Worm (Caenorhabditis elegans) whole organism, L3 larva: ENCODE results near the gene M02F4.2.

Source experiments
- R02D3.7 ChIP-seq: fragments of 150-350 bp; optimal IDR thresholded peaks from 2 replicates; lab custom pipeline; 2014; ENCODE audit warnings: missing biosample characterization, missing genetic modification characterization
- ZK546.5 ChIP-seq: sonication (generic microtip); optimal IDR thresholded peaks from 2 replicates; lab custom pipeline; 2017; ENCODE audit warnings: missing biosample characterization, missing genetic modification characterization
- aly-2 ChIP-seq: fragments of 150-350 bp; optimal IDR thresholded peaks from 2 replicates; lab custom pipeline; 2014; ENCODE audit warnings: missing biosample characterization, missing genetic modification characterization
- ama-1 ChIP-seq: fragments of 150-350 bp; optimal IDR thresholded peaks from 2 replicates; lab custom pipeline; 2018
- ceh-16 ChIP-seq: sonication (generic microtip); optimal IDR thresholded peaks from 2 replicates; lab custom pipeline; 2017; ENCODE audit warnings: missing biosample characterization, missing genetic modification characterization
- ceh-28 ChIP-seq: fragments of 150-350 bp; optimal IDR thresholded peaks from 2 replicates; lab custom pipeline; 2014; ENCODE audit warnings: missing biosample characterization, missing genetic modification reagents, missing genetic modification characterization
- ceh-82 ChIP-seq: fragments of 150-350 bp; optimal IDR thresholded peaks from 2 replicates; lab custom pipeline; 2014; ENCODE audit warnings: missing biosample characterization, missing genetic modification characterization
- ceh-9 ChIP-seq: sonication (generic microtip); optimal IDR thresholded peaks from 2 replicates; lab custom pipeline; 2018; ENCODE audit warnings: missing biosample characterization, missing genetic modification characterization
- daf-12 ChIP-seq: fragments of 150-350 bp; optimal IDR thresholded peaks from 2 replicates; lab custom pipeline; 2014; ENCODE audit warnings: missing biosample characterization, missing genetic modification reagents, missing genetic modification characterization
- egl-27 ChIP-seq: sonication (generic microtip); optimal IDR thresholded peaks from 4 replicates; lab custom pipeline; 2017; ENCODE audit warnings: missing biosample characterization, missing genetic modification reagents, missing genetic modification characterization
- egl-5 ChIP-seq: fragments of 150-350 bp; optimal IDR thresholded peaks from 2 replicates; lab custom pipeline; 2017; ENCODE audit warnings: missing biosample characterization, missing genetic modification reagents, missing genetic modification characterization, inconsistent platforms
- elt-1 ChIP-seq: fragments of 150-350 bp; optimal IDR thresholded peaks from 2 replicates; lab custom pipeline; 2014; ENCODE audit warnings: missing biosample characterization, missing genetic modification characterization
- elt-2 ChIP-seq: sonication (generic microtip); optimal IDR thresholded peaks from 2 replicates; lab custom pipeline; 2016; ENCODE audit warnings: missing genetic modification reagents, mild to moderate bottlenecking, missing genetic modification characterization, missing compliant biosample characterization
- elt-3 ChIP-seq, 3 experiments: fragments of 150-350 bp in 1 of 3; sonication (generic microtip) in 2 of 3; optimal IDR thresholded peaks; 2 replicates in 2 of 3; 4 replicates in 1 of 3; lab custom pipeline; 2014 to 2017; ENCODE audit warnings: missing biosample characterization in 3 of 3, missing genetic modification characterization in 3 of 3
- eor-1 ChIP-seq, 2 experiments: fragments of 150-350 bp; optimal IDR thresholded peaks; 2 replicates each; lab custom pipeline; 2014 to 2018; ENCODE audit warnings: missing biosample characterization in 2 of 2, missing genetic modification characterization in 2 of 2
- fkh-10 ChIP-seq: sonication (generic microtip); optimal IDR thresholded peaks from 2 replicates; lab custom pipeline; 2017; ENCODE audit warnings: missing biosample characterization, missing genetic modification reagents, missing genetic modification characterization
- fos-1 ChIP-seq: fragments of 150-350 bp; optimal IDR thresholded peaks from 2 replicates; lab custom pipeline; 2014; ENCODE audit warnings: missing biosample characterization, missing genetic modification characterization
- hmg-11 ChIP-seq: sonication (generic microtip); optimal IDR thresholded peaks from 2 replicates; lab custom pipeline; 2016; ENCODE audit warnings: missing genetic modification characterization, missing compliant biosample characterization
- jun-1 ChIP-seq: fragments of 150-350 bp; optimal IDR thresholded peaks from 2 replicates; lab custom pipeline; 2014; ENCODE audit warnings: missing biosample characterization, missing genetic modification reagents, missing genetic modification characterization
- lin-15B ChIP-seq: fragments of 150-350 bp; optimal IDR thresholded peaks from 2 replicates; lab custom pipeline; 2014; ENCODE audit warnings: missing biosample characterization, missing genetic modification characterization
- lsy-12 ChIP-seq: sonication (generic microtip); optimal IDR thresholded peaks from 2 replicates; lab custom pipeline; 2016; ENCODE audit warnings: mild to moderate bottlenecking, missing genetic modification characterization, missing compliant biosample characterization
- mdl-1 ChIP-seq: fragments of 150-350 bp; optimal IDR thresholded peaks from 2 replicates; lab custom pipeline; 2014; ENCODE audit warnings: missing biosample characterization, missing genetic modification characterization
- mml-1 ChIP-seq: fragments of 150-350 bp; sonication (generic microtip); optimal IDR thresholded peaks from 3 replicates; lab custom pipeline; 2014; ENCODE audit warnings: missing biosample characterization, missing genetic modification characterization
- nfya-1 ChIP-seq: sonication (generic microtip); optimal IDR thresholded peaks from 2 replicates; lab custom pipeline; 2017; ENCODE audit warnings: missing genetic modification characterization, mild to moderate bottlenecking, missing compliant biosample characterization, antibody characterized with exemption, moderate library complexity; ENCODE audit not compliant: insufficient read depth
- nhr-11 ChIP-seq: fragments of 150-350 bp; optimal IDR thresholded peaks from 2 replicates; lab custom pipeline; 2014; ENCODE audit warnings: missing biosample characterization, missing genetic modification characterization
- nhr-12 ChIP-seq: fragments of 150-350 bp; optimal IDR thresholded peaks from 2 replicates; lab custom pipeline; 2014; ENCODE audit warnings: missing biosample characterization, missing genetic modification characterization
- nhr-23 ChIP-seq: fragments of 150-350 bp; optimal IDR thresholded peaks from 2 replicates; lab custom pipeline; 2014; ENCODE audit warnings: missing biosample characterization, missing genetic modification reagents, missing genetic modification characterization
- nhr-237 ChIP-seq: fragments of 150-350 bp; optimal IDR thresholded peaks from 2 replicates; lab custom pipeline; 2014; ENCODE audit warnings: missing biosample characterization, missing genetic modification characterization
- nhr-25 ChIP-seq: sonication (generic microtip); optimal IDR thresholded peaks from 2 replicates; lab custom pipeline; 2017; ENCODE audit warnings: missing biosample characterization, missing genetic modification characterization
- nhr-28 ChIP-seq: fragments of 150-350 bp; optimal IDR thresholded peaks from 2 replicates; lab custom pipeline; 2014; ENCODE audit warnings: missing biosample characterization, missing genetic modification characterization
- nhr-43 ChIP-seq: sonication (generic microtip); optimal IDR thresholded peaks from 2 replicates; lab custom pipeline; 2016; ENCODE audit warnings: mild to moderate bottlenecking, missing genetic modification characterization, missing compliant biosample characterization; ENCODE audit not compliant: poor library complexity, severe bottlenecking
- nhr-67 ChIP-seq: fragments of 150-350 bp; optimal IDR thresholded peaks from 2 replicates; lab custom pipeline; 2014; ENCODE audit warnings: missing biosample characterization, missing genetic modification characterization
- nhr-77 ChIP-seq: fragments of 150-350 bp; optimal IDR thresholded peaks from 2 replicates; lab custom pipeline; 2014; ENCODE audit warnings: missing biosample characterization, missing genetic modification characterization
- pha-4 ChIP-seq: fragments of 150-350 bp; optimal IDR thresholded peaks from 2 replicates; lab custom pipeline; 2014; ENCODE audit warnings: missing biosample characterization, missing genetic modification reagents, missing genetic modification characterization
- sea-2 ChIP-seq: fragments of 150-350 bp; sonication (generic microtip); optimal IDR thresholded peaks from 4 replicates; lab custom pipeline; 2014; ENCODE audit warnings: missing biosample characterization, missing genetic modification reagents, missing genetic modification characterization
- tbx-2 ChIP-seq: sonication (generic microtip); optimal IDR thresholded peaks from 2 replicates; lab custom pipeline; 2016; ENCODE audit warnings: mild to moderate bottlenecking, missing genetic modification characterization, missing compliant biosample characterization
- unc-62 ChIP-seq: fragments of 150-350 bp; sonication (generic microtip); optimal IDR thresholded peaks from 4 replicates; lab custom pipeline; 2014; ENCODE audit warnings: missing biosample characterization, missing genetic modification reagents, missing genetic modification characterization
- zag-1 ChIP-seq: fragments of 150-350 bp; optimal IDR thresholded peaks from 2 replicates; lab custom pipeline; 2014; ENCODE audit warnings: missing biosample characterization, missing genetic modification characterization

The M02F4.2 gene

DNA sequence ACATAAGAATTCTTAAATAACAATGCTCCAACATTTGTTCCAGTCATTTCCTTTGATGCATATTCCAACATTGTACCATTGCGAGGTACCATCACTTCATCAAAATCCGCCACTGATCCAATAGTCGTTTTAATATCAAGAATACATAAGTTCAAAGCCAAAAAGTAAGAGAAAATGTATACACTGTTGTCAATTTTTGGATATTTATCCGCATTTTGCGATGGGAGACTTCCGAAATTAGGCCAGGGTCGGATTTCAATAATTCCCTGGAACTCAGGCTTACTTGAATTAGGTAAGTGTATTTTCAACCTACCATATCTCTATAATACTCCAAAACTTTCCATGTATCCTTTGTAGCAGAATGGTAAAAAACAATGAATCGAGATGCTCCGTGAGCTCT lies at the start of gene M02F4.2:
Gene M02F4.2, minus strand, starts transcription at position 101 of the 400 bp plus-strand sequence.
- TF ChIP-seq elt-1 (tag; lab: Kevin White, UChicago) = no peak
- TF ChIP-seq elt-3 (tag; optimal IDR thresholded peaks at IDR 0.05; lab: Kevin White, UChicago) = no peak
- TF ChIP-seq ama-1 = no peak
- TF ChIP-seq nhr-237 (tag; lab: Kevin White, UChicago) = no peak
- TF ChIP-seq zag-1 (tag; lab: Kevin White, UChicago) = no peak
- no peak for TF ChIP-seq lin-15B (tag; lab: Kevin White, UChicago)
- no peak for TF ChIP-seq ceh-16
- no peak for TF ChIP-seq eor-1 (tag; optimal IDR thresholded peaks at IDR 0.05; lab: Kevin White, UChicago)
- no peak for TF ChIP-seq sea-2 (GFP tag; lab: Kevin White, UChicago)

DNA sequence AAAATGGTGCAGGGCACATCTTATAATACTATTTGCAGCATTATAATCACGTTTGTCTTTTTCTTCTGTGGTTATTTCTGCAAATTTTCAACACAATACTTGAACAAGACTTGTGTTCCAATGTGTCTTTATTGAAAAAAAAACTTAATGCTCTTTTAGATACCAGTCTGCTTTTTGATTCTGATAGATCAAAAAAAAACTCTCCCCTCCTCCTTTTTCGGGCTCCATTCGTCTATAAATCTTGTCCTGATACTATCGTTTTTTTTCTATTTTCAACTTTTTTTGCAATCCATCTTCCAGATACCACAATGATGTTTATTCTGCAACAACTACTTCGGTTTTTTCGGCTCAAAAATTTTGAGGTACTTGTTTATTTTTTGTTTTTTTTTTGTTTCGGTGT lies 46.7 kb upstream of the M02F4.2 start, which contains the start of gene twk-16:
Gene twk-16, plus strand, starts transcription at position 301 of the 400 bp plus-strand sequence.
- no peak for TF ChIP-seq mdl-1 (tag; lab: Kevin White, UChicago)
- TF ChIP-seq lin-15B (tag; lab: Kevin White, UChicago) = no peak
- TF ChIP-seq eor-1 (tag; optimal IDR thresholded peaks at IDR 0.05; lab: Kevin White, UChicago) = no peak
- no peak for TF ChIP-seq egl-5 (tag; lab: Kevin White, UChicago)
- TF ChIP-seq fkh-10 = no peak
- TF ChIP-seq ceh-82 (tag; lab: Kevin White, UChicago) = no peak
- TF ChIP-seq mml-1 = no peak
- TF ChIP-seq ZK546.5 (tag; lab: Kevin White, UChicago) = no peak
- no peak for TF ChIP-seq zag-1 (tag; lab: Kevin White, UChicago)
- no peak for TF ChIP-seq aly-2
- TF ChIP-seq jun-1 (tag; lab: Kevin White, UChicago) = no peak
- TF ChIP-seq nhr-28 (tag; lab: Kevin White, UChicago) = no peak
- no peak for TF ChIP-seq fos-1 (tag; lab: Kevin White, UChicago)
- no peak for TF ChIP-seq nhr-77 (tag; lab: Kevin White, UChicago)
- no peak for TF ChIP-seq egl-27
- no peak for TF ChIP-seq nhr-11 (tag; lab: Kevin White, UChicago)
- no peak for TF ChIP-seq unc-62 (GFP tag; lab: Kevin White, UChicago)
- no peak for TF ChIP-seq hmg-11 (tag; lab: Kevin White, UChicago)
- TF ChIP-seq ceh-9 (tag; lab: Kevin White, UChicago) = no peak
- no peak for TF ChIP-seq elt-3 (tag; optimal IDR thresholded peaks at IDR 0.05; lab: Kevin White, UChicago)
- TF ChIP-seq, all 47 proteins: peak for 0

DNA sequence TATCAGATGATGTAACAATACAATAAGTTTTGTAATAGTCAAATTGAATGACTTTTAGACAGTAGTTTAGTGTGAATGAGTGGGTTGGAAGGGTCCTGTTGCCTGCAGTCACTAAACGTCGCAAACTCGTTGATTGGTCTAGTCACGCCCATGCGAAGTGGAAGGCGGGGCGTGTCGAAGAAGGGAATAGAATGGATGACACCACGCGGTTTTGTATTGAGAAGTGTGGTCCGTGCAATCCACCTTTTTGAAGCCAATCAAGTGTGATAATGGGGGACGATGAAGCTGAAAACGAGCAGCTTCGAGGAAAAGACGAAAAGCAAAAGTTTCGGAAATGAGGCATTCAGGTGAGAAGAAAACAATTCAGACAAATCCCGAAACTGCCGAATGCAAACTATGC lies 36.2 kb upstream of the M02F4.2 start, which contains the start of gene ceh-31:
Gene ceh-31, minus strand, starts transcription at position 101 of the 400 bp plus-strand sequence.
- no peak for TF ChIP-seq unc-62 (GFP tag; lab: Kevin White, UChicago)
- no peak for TF ChIP-seq egl-5 (tag; lab: Kevin White, UChicago)
- no peak for TF ChIP-seq ZK546.5 (tag; lab: Kevin White, UChicago)
- TF ChIP-seq lsy-12 (tag; lab: Kevin White, UChicago) = no peak
- TF ChIP-seq nhr-11 (tag; lab: Kevin White, UChicago) = no peak
- TF ChIP-seq sea-2 (GFP tag; lab: Kevin White, UChicago) = no peak
- no peak for TF ChIP-seq lin-15B (tag; lab: Kevin White, UChicago)
- no peak for TF ChIP-seq nhr-77 (tag; lab: Kevin White, UChicago)
- no peak for TF ChIP-seq elt-2 (tag; lab: Kevin White, UChicago)
- TF ChIP-seq egl-27 = no peak
- TF ChIP-seq pha-4 (tag; lab: Kevin White, UChicago) = no peak
- TF ChIP-seq daf-12 (tag; lab: Kevin White, UChicago) = no peak
- no peak for TF ChIP-seq nhr-43
- TF ChIP-seq nhr-23 (tag; lab: Kevin White, UChicago) = no peak
- no peak for TF ChIP-seq nhr-12 (tag; lab: Kevin White, UChicago)
- TF ChIP-seq hmg-11 (tag; lab: Kevin White, UChicago) = no peak
- no peak for TF ChIP-seq ceh-28 (tag; lab: Kevin White, UChicago)

DNA sequence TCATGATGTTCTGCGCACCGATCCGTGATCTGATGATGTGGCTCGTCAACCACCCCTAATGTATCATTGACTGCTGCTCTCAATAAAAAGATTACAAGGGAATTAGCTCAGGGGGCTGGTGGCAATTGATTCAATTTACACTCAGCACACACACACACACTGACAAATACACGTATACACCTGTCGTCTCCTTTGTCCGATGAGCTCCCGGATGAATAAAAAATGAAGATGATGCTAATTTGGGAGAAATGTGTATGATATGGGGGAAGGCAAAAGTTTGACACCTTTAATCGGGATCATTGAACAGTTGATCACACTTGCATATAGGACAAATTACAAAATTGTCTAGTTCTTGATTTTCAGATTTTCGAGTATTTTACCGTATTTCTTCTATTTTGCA lies 32.9 kb upstream of the M02F4.2 start:
- TF ChIP-seq mml-1 (no peak), nhr-237 (tag; lab: Kevin White, UChicago) (no peak), fos-1 (tag; lab: Kevin White, UChicago) (no peak), nhr-67 (tag; lab: Kevin White, UChicago) (no peak), sea-2 (GFP tag; lab: Kevin White, UChicago) (no peak), ceh-16 (no peak), elt-3 (tag; optimal IDR thresholded peaks at IDR 0.05; lab: Kevin White, UChicago) (no peak), nhr-12 (tag; lab: Kevin White, UChicago) (no peak), egl-27 (no peak), elt-1 (tag; lab: Kevin White, UChicago) (no peak), unc-62 (GFP tag; lab: Kevin White, UChicago) (no peak), nhr-23 (tag; lab: Kevin White, UChicago) (no peak), tbx-2 (tag; lab: Kevin White, UChicago) (no peak), ceh-9 (tag; lab: Kevin White, UChicago) (no peak), mdl-1 (tag; lab: Kevin White, UChicago) (no peak), nhr-25 (tag; lab: Kevin White, UChicago) (no peak), nfya-1 (tag; lab: Kevin White, UChicago) (no peak), R02D3.7 (tag; lab: Kevin White, UChicago) (no peak), nhr-28 (tag; lab: Kevin White, UChicago) (no peak)
